Fruit fly (Drosophila melanogaster): ENCODE measurements around the gene CG5399.

DNA sequence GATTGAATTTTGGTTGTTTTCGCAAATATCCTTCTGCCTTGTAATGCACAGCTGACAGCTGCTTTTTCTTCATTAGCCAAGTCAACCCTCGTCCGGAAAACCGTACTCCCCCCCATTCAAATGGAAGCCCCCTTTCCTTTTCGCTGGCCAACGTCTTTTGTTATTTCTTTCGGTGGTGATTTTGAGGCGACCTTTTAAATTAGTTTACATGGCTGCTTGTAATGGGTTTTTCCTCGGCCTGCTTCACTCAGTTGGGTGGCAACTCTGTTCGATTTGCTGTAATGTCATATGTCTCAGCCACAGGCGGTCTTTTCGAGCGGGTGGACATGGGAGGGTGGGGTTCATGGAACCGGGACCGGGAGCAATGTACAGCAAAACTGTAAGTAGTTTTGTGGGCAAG lies 34.6 kb upstream of the CG5399 start:
- TF ChIP-seq CG8301 (tag; optimal IDR thresholded peaks at IDR 0.05) (no peak), CG4496 (GFP tag; IDR thresholded peaks at IDR 0.05) (no peak), CG32121 (GFP tag; IDR thresholded peaks at IDR 0.05) (no peak), CG13204 (GFP tag; optimal IDR thresholded peaks at IDR 0.05) (no peak), fd96Ca (GFP tag; IDR thresholded peaks at IDR 0.05) (no peak)

All from whole organism, pupa.